Worm (Caenorhabditis elegans) whole organism, late embryonic: Measurements from ENCODE around the gene T04C9.1.

Source experiments
- C08G9.2 ChIP-seq: sonication (generic microtip); optimal IDR thresholded peaks from 2 replicates; lab custom pipeline; 2016; ENCODE audit warnings: mild to moderate bottlenecking, missing genetic modification characterization, moderate library complexity, missing compliant biosample characterization
- F13H6.1 ChIP-seq: sonication (generic microtip); optimal IDR thresholded peaks from 2 replicates; lab custom pipeline; 2016; ENCODE audit warnings: missing genetic modification characterization, missing compliant biosample characterization
- K09A11.1 ChIP-seq: sonication (generic microtip); optimal IDR thresholded peaks from 2 replicates; lab custom pipeline; 2017; ENCODE audit warnings: antibody characterized with exemption, mild to moderate bottlenecking, missing genetic modification characterization, missing compliant biosample characterization; ENCODE audit not compliant: insufficient read depth
- T23F11.4 ChIP-seq: fragments of 200-800 bp; sonication (Bioruptor generic); optimal IDR thresholded peaks from 2 replicates; lab custom pipeline; 2018; ENCODE audit warnings: mild to moderate bottlenecking, missing genetic modification characterization, missing compliant biosample characterization
- Y22D7AL.16 ChIP-seq: sonication (generic microtip); optimal IDR thresholded peaks from 2 replicates; lab custom pipeline; 2016; ENCODE audit warnings: missing genetic modification characterization, missing compliant biosample characterization
- ama-1 ChIP-seq: fragments of 150-350 bp; optimal IDR thresholded peaks from 2 replicates; lab custom pipeline; 2014
- ceh-14 ChIP-seq: sonication (generic microtip); optimal IDR thresholded peaks from 2 replicates; lab custom pipeline; 2016; ENCODE audit warnings: missing genotype, missing genetic modification characterization, missing compliant biosample characterization
- ceh-18 ChIP-seq: sonication (generic microtip); optimal IDR thresholded peaks from 2 replicates; lab custom pipeline; 2016; ENCODE audit warnings: missing genetic modification characterization, missing compliant biosample characterization
- ceh-24 ChIP-seq: sonication (generic microtip); optimal IDR thresholded peaks from 2 replicates; lab custom pipeline; 2016; ENCODE audit warnings: mild to moderate bottlenecking, missing genetic modification characterization, missing compliant biosample characterization
- ceh-30 ChIP-seq: fragments of 150-350 bp; optimal IDR thresholded peaks from 2 replicates; lab custom pipeline; 2014; ENCODE audit warnings: missing biosample characterization, missing genetic modification characterization
- ceh-31 ChIP-seq: sonication (generic microtip); optimal IDR thresholded peaks from 2 replicates; lab custom pipeline; 2016; ENCODE audit warnings: missing genetic modification characterization, missing compliant biosample characterization
- ceh-45 ChIP-seq: fragments of 200-800 bp; sonication (Bioruptor generic); IDR thresholded peaks from 2 replicates; pipeline ENCODE4 v1.3.6; 2022; ENCODE audit warnings: missing genetic modification reagents, missing genetic modification characterization, missing compliant biosample characterization
- ceh-48 ChIP-seq: sonication (generic microtip); optimal IDR thresholded peaks from 2 replicates; lab custom pipeline; 2016; ENCODE audit warnings: missing genetic modification characterization, inconsistent platforms, missing compliant biosample characterization
- ceh-6 ChIP-seq: fragments of 200-800 bp; sonication (Bioruptor generic); optimal IDR thresholded peaks from 2 replicates; lab custom pipeline; 2018; ENCODE audit warnings: mild to moderate bottlenecking, missing genetic modification characterization, missing compliant biosample characterization
- ceh-9 ChIP-seq: sonication (generic microtip); optimal IDR thresholded peaks from 2 replicates; lab custom pipeline; 2016; ENCODE audit warnings: mild to moderate bottlenecking, missing genetic modification characterization, inconsistent platforms, missing compliant biosample characterization
- che-1 ChIP-seq: sonication (generic microtip); optimal IDR thresholded peaks from 2 replicates; lab custom pipeline; 2016; ENCODE audit warnings: mild to moderate bottlenecking, missing genetic modification characterization, missing compliant biosample characterization
- dve-1 ChIP-seq: sonication (generic microtip); optimal IDR thresholded peaks from 2 replicates; lab custom pipeline; 2017; ENCODE audit warnings: antibody characterized with exemption, mild to moderate bottlenecking, missing genetic modification characterization, missing compliant biosample characterization
- elt-2 ChIP-seq: sonication (generic microtip); optimal IDR thresholded peaks from 2 replicates; lab custom pipeline; 2016; ENCODE audit warnings: missing genetic modification reagents, missing genetic modification characterization, missing compliant biosample characterization
- hlh-15 ChIP-seq: sonication (generic microtip); optimal IDR thresholded peaks from 2 replicates; lab custom pipeline; 2016; ENCODE audit warnings: missing genetic modification characterization, missing compliant biosample characterization
- hlh-30 ChIP-seq: sonication (generic microtip); optimal IDR thresholded peaks from 2 replicates; lab custom pipeline; 2017; ENCODE audit warnings: antibody characterized with exemption, missing genetic modification characterization, missing compliant biosample characterization; ENCODE audit not compliant: insufficient read depth
- hlh-8 ChIP-seq: sonication (generic microtip); optimal IDR thresholded peaks from 2 replicates; lab custom pipeline; 2016; ENCODE audit warnings: missing genotype, missing genetic modification characterization, missing compliant biosample characterization
- nhr-11 ChIP-seq: fragments of 150-350 bp; optimal IDR thresholded peaks from 2 replicates; lab custom pipeline; 2014; ENCODE audit warnings: missing biosample characterization, missing genetic modification characterization
- pat-9 ChIP-seq: fragments of 200-800 bp; sonication (Bioruptor generic); optimal IDR thresholded peaks from 2 replicates; lab custom pipeline; 2018; ENCODE audit warnings: mild to moderate bottlenecking, missing genetic modification characterization, moderate library complexity, missing compliant biosample characterization
- pax-1 ChIP-seq: fragments of 150-350 bp; optimal IDR thresholded peaks from 2 replicates; lab custom pipeline; 2014; ENCODE audit warnings: missing biosample characterization, missing genetic modification characterization
- pros-1 ChIP-seq: fragments of 150-350 bp; optimal IDR thresholded peaks from 2 replicates; lab custom pipeline; 2014; ENCODE audit warnings: missing biosample characterization, missing genetic modification reagents, missing genetic modification characterization
- ref-2 ChIP-seq: sonication (generic microtip); optimal IDR thresholded peaks from 2 replicates; lab custom pipeline; 2016; ENCODE audit warnings: missing genetic modification characterization, missing compliant biosample characterization
- rnt-1 ChIP-seq: sonication (generic microtip); optimal IDR thresholded peaks from 2 replicates; lab custom pipeline; 2016; ENCODE audit warnings: missing genetic modification characterization, missing compliant biosample characterization
- sox-4 ChIP-seq: sonication (generic microtip); optimal IDR thresholded peaks from 2 replicates; lab custom pipeline; 2017; ENCODE audit warnings: mild to moderate bottlenecking, missing genetic modification characterization, inconsistent platforms, missing compliant biosample characterization
- syd-9 ChIP-seq: sonication (generic microtip); optimal IDR thresholded peaks from 2 replicates; lab custom pipeline; 2016; ENCODE audit warnings: mild to moderate bottlenecking, missing genetic modification characterization, moderate library complexity, missing compliant biosample characterization
- unc-55 ChIP-seq: sonication (generic microtip); optimal IDR thresholded peaks from 2 replicates; lab custom pipeline; 2017; ENCODE audit warnings: missing biosample characterization, missing genetic modification reagents, missing genetic modification characterization
- zip-5 ChIP-seq: sonication (generic microtip); optimal IDR thresholded peaks from 2 replicates; lab custom pipeline; 2016; ENCODE audit warnings: missing genetic modification characterization, missing compliant biosample characterization

Gene T04C9.1

ce11 chrIII:5975005-5975730 is 17.8 kb upstream of the T04C9.1 start, which contains the start of gene mlp-1:
Gene mlp-1, minus strand, starts transcription at chrIII:5975055.
- TF ChIP-seq rnt-1 (tag; lab: Kevin White, UChicago) (no peak), ceh-6 (GFP tag; lab: Kevin White, UChicago) (no peak), hlh-8 (tag; lab: Kevin White, UChicago) (no peak), hlh-15 (tag; lab: Kevin White, UChicago) (no peak), pros-1 (tag; lab: Kevin White, UChicago) (no peak), ceh-9 (tag; lab: Kevin White, UChicago) (no peak)

ce11 chrIII:5976021-5976420 is 17.0 kb upstream of the T04C9.1 start:
- TF ChIP-seq ceh-9 (tag; lab: Kevin White, UChicago) (no peak), pros-1 (tag; lab: Kevin White, UChicago) (no peak), dve-1 (no peak), ceh-24 (tag; lab: Kevin White, UChicago) (no peak), che-1 (no peak), ama-1 (no peak), hlh-8 (tag; lab: Kevin White, UChicago) (peak; percentile 64), ref-2 (tag; lab: Kevin White, UChicago) (peak; percentile 1)

ce11 chrIII:5980274-5980918 is 12.6 kb upstream of the T04C9.1 start:
- peak; percentile 85 for TF ChIP-seq hlh-8 (tag; lab: Kevin White, UChicago)
- TF ChIP-seq pax-1 (tag; lab: Kevin White, UChicago): peak; percentile 82
- TF ChIP-seq ceh-30 (tag; lab: Kevin White, UChicago): no peak

ce11 chrIII:5981407-5981806 is 11.6 kb upstream of the T04C9.1 start:
- TF ChIP-seq C08G9.2 (tag; lab: Kevin White, UChicago) (no peak), elt-2 (peak; percentile 94)

- TF ChIP-seq unc-55 (GFP tag; lab: Kevin White, UChicago): no peak
- no peak for TF ChIP-seq nhr-11 (tag; lab: Kevin White, UChicago)
- TF ChIP-seq pax-1 (tag; lab: Kevin White, UChicago): no peak
- no peak for TF ChIP-seq syd-9 (tag; lab: Kevin White, UChicago)
- no peak for TF ChIP-seq Y22D7AL.16 (tag; lab: Kevin White, UChicago)
- TF ChIP-seq, all 69 proteins: peak for 0
Measured at ce11 chrIII:5982026-5982425, 11.0 kb upstream of the T04C9.1 start, which contains the start of gene frm-2. Gene frm-2, minus strand, starts transcription at chrIII:5982126.

- TF ChIP-seq ceh-31: peak; percentile 17
- TF ChIP-seq sox-4 (tag; lab: Kevin White, UChicago): no peak
- no peak for TF ChIP-seq ceh-24 (tag; lab: Kevin White, UChicago)
- peak; percentile 48 for TF ChIP-seq hlh-30 (tag; lab: Kevin White, UChicago)
- no peak for TF ChIP-seq ceh-48 (tag; lab: Kevin White, UChicago)
Measured at ce11 chrIII:5982753-5983390, 10.1 kb upstream of the T04C9.1 start.

ce11 chrIII:5985340-5985739 is 7.7 kb upstream of the T04C9.1 start, which contains the start of gene T04C9.3:
Gene T04C9.3, plus strand, starts transcription at chrIII:5985640.
- TF ChIP-seq pat-9 (tag; lab: Kevin White, UChicago) (no peak), ceh-31 (no peak), ceh-18 (no peak), che-1 (no peak), elt-2 (no peak), hlh-8 (tag; lab: Kevin White, UChicago) (no peak), sox-4 (tag; lab: Kevin White, UChicago) (no peak), ceh-9 (tag; lab: Kevin White, UChicago) (no peak), zip-5 (tag; lab: Kevin White, UChicago) (no peak), nhr-11 (tag; lab: Kevin White, UChicago) (no peak), ceh-14 (tag; lab: Kevin White, UChicago) (no peak), K09A11.1 (no peak), F13H6.1 (tag; lab: Kevin White, UChicago) (no peak), T23F11.4 (GFP tag; lab: Kevin White, UChicago) (no peak), ceh-45 (GFP tag; lab: Robert Waterston, UW) (no peak), ceh-48 (tag; lab: Kevin White, UChicago) (no peak)
